Fruit fly (Drosophila melanogaster) whole organism, embryonic: ENCODE results near the gene CG18508.

Experiments used
- Bdp1 ChIP-seq: fragments of 200-800 bp; sonication (Bioruptor generic); optimal IDR thresholded peaks from 3 replicates; lab custom pipeline; 2016; ENCODE audit warnings: missing biosample characterization, missing genetic modification characterization
- Blimp-1 ChIP-seq: fragments of 200-800 bp; sonication (Bioruptor generic); optimal IDR thresholded peaks from 3 replicates; lab custom pipeline; 2018; ENCODE audit warnings: missing biosample characterization, missing genetic modification characterization, mild to moderate bottlenecking, moderate library complexity, missing genetic modification reagents
- CG10654 ChIP-seq: fragments of 200-800 bp; sonication (Bioruptor generic); optimal IDR thresholded peaks from 2 replicates; lab custom pipeline; 2016; ENCODE audit warnings: missing biosample characterization, missing genetic modification characterization
- CG12071 ChIP-seq: fragments of 200-800 bp; sonication (Bioruptor generic); optimal IDR thresholded peaks from 3 replicates; lab custom pipeline; 2018; ENCODE audit warnings: missing biosample characterization, mild to moderate bottlenecking, missing genetic modification characterization
- CG16863 ChIP-seq: fragments of 200-800 bp; sonication (Bioruptor generic); optimal IDR thresholded peaks from 3 replicates; lab custom pipeline; 2016; ENCODE audit warnings: missing biosample characterization, missing genetic modification characterization
- CG17385 ChIP-seq: fragments of 200-800 bp; sonication (Bioruptor generic); optimal IDR thresholded peaks from 3 replicates; lab custom pipeline; 2018; ENCODE audit warnings: missing biosample characterization, mild to moderate bottlenecking, missing genetic modification characterization
- CG17912 ChIP-seq: fragments of 200-800 bp; sonication (Bioruptor generic); optimal IDR thresholded peaks from 2 replicates; lab custom pipeline; 2018; ENCODE audit warnings: missing biosample characterization, mild to moderate bottlenecking, missing genetic modification characterization
- CG2678 ChIP-seq: fragments of 200-800 bp; sonication (Bioruptor generic); optimal IDR thresholded peaks from 3 replicates; lab custom pipeline; 2019; ENCODE audit warnings: missing biosample characterization, mild to moderate bottlenecking, missing genetic modification characterization, moderate library complexity
- CG6765 ChIP-seq: fragments of 200-800 bp; sonication (Bioruptor generic); optimal IDR thresholded peaks from 3 replicates; lab custom pipeline; 2017; ENCODE audit warnings: missing biosample characterization, mild to moderate bottlenecking, missing genetic modification characterization
- CG8924 ChIP-seq: fragments of 200-800 bp; optimal IDR thresholded peaks from 3 replicates; lab custom pipeline; 2019; ENCODE audit warnings: missing biosample characterization, mild to moderate bottlenecking, missing genetic modification characterization, moderate library complexity
- CG8944 ChIP-seq: fragments of 200-800 bp; sonication (Bioruptor generic); optimal IDR thresholded peaks from 3 replicates; lab custom pipeline; 2016; ENCODE audit warnings: missing biosample characterization, missing genetic modification characterization
- CG9609 ChIP-seq: fragments of 200-800 bp; sonication (Bioruptor generic); optimal IDR thresholded peaks from 3 replicates; lab custom pipeline; 2016; ENCODE audit warnings: missing biosample characterization, missing genetic modification characterization
- CG9797 ChIP-seq: fragments of 200-800 bp; sonication (Bioruptor generic); optimal IDR thresholded peaks from 3 replicates; lab custom pipeline; 2018; ENCODE audit warnings: missing biosample characterization, mild to moderate bottlenecking, missing genetic modification characterization
- Camta ChIP-seq: fragments of 200-800 bp; sonication (Bioruptor generic); optimal IDR thresholded peaks from 2 replicates; lab custom pipeline; 2016; ENCODE audit warnings: missing biosample characterization, missing genetic modification characterization
- D19B ChIP-seq: fragments of 200-800 bp; sonication (Bioruptor generic); optimal IDR thresholded peaks from 2 replicates; lab custom pipeline; 2017; ENCODE audit warnings: missing biosample characterization, mild to moderate bottlenecking, missing genetic modification characterization
- Deaf1 ChIP-seq: fragments of 200-800 bp; optimal IDR thresholded peaks from 3 replicates; lab custom pipeline; 2019; ENCODE audit warnings: missing biosample characterization, mild to moderate bottlenecking, missing genetic modification characterization, moderate library complexity
- Dek ChIP-seq: fragments of 200-800 bp; sonication (Bioruptor generic); optimal IDR thresholded peaks from 3 replicates; lab custom pipeline; 2019; ENCODE audit warnings: missing biosample characterization, mild to moderate bottlenecking, missing genetic modification characterization, moderate library complexity
- Dip2 ChIP-seq: fragments of 200-800 bp; sonication (Bioruptor generic); IDR thresholded peaks from 2 replicates; pipeline ENCODE4 v1.3.6; 2022; ENCODE audit warnings: missing biosample characterization, missing genetic modification characterization
- Gug ChIP-seq: fragments of 200-800 bp; sonication (Bioruptor generic); IDR thresholded peaks from 4 replicates; pipeline ENCODE4 v1.3.6; 2022; ENCODE audit warnings: missing biosample characterization, missing genetic modification characterization
- H2.0 ChIP-seq: fragments of 200-800 bp; sonication (Bioruptor generic); IDR thresholded peaks from 2 replicates; pipeline ENCODE4 v1.3.6; 2022; ENCODE audit warnings: missing biosample characterization, missing genetic modification characterization
- HLH54F ChIP-seq: fragments of 200-800 bp; sonication (Bioruptor generic); optimal IDR thresholded peaks from 3 replicates; lab custom pipeline; 2016; ENCODE audit warnings: missing biosample characterization, missing genetic modification characterization
- Hr39 ChIP-seq: fragments of >200 bp; optimal IDR thresholded peaks from 2 replicates; lab custom pipeline; 2017
- Lim3 ChIP-seq: fragments of 200-800 bp; sonication (Bioruptor generic); IDR thresholded peaks from 2 replicates; pipeline ENCODE4 v1.3.6; 2022; ENCODE audit warnings: missing biosample characterization, missing genetic modification characterization
- Mad ChIP-seq: fragments of 200-800 bp; sonication (Bioruptor generic); optimal IDR thresholded peaks from 2 replicates; lab custom pipeline; 2016; ENCODE audit warnings: missing biosample characterization, missing genetic modification characterization
- Oaz ChIP-seq: fragments of 200-800 bp; sonication (Bioruptor generic); IDR thresholded peaks from 2 replicates; pipeline ENCODE4 v1.3.6; 2022; ENCODE audit warnings: missing biosample characterization, missing genetic modification characterization
- PHDP ChIP-seq: fragments of 200-800 bp; sonication (Bioruptor generic); optimal IDR thresholded peaks from 3 replicates; lab custom pipeline; 2018; ENCODE audit warnings: missing biosample characterization, mild to moderate bottlenecking, missing genetic modification characterization, moderate library complexity
- Pdp1 ChIP-seq, 2 experiments: fragments of 200-800 bp; sonication (Bioruptor generic); optimal IDR thresholded peaks; 3 replicates each; lab custom pipeline; 2016; ENCODE audit warnings: missing biosample characterization in 2 of 2, missing genetic modification characterization in 2 of 2, mild to moderate bottlenecking in 1 of 2, moderate library complexity in 1 of 2
- TFAM ChIP-seq: fragments of 200-800 bp; sonication (Bioruptor generic); optimal IDR thresholded peaks from 2 replicates; lab custom pipeline; 2017; ENCODE audit warnings: missing biosample characterization, missing genetic modification characterization, inconsistent platforms
- Vsx1 ChIP-seq: fragments of 200-800 bp; sonication (Bioruptor generic); optimal IDR thresholded peaks from 2 replicates; lab custom pipeline; 2017; ENCODE audit warnings: missing biosample characterization, mild to moderate bottlenecking, missing genetic modification characterization, missing genetic modification reagents
- Xbp1 ChIP-seq: fragments of 200-800 bp; sonication (Bioruptor generic); optimal IDR thresholded peaks from 3 replicates; lab custom pipeline; 2016; ENCODE audit warnings: missing biosample characterization, mild to moderate bottlenecking, missing genetic modification characterization
- Xrp1 ChIP-seq: fragments of 200-800 bp; sonication (Bioruptor generic); IDR thresholded peaks from 2 replicates; pipeline ENCODE4 v1.3.6; 2022; ENCODE audit warnings: missing biosample characterization, missing genetic modification characterization
- ab ChIP-seq: fragments of 200-800 bp; sonication (Bioruptor generic); optimal IDR thresholded peaks from 2 replicates; lab custom pipeline; 2016; ENCODE audit warnings: missing biosample characterization, missing genetic modification characterization
- bigmax ChIP-seq: fragments of 200-800 bp; sonication (Bioruptor generic); optimal IDR thresholded peaks from 2 replicates; lab custom pipeline; 2018; ENCODE audit warnings: missing biosample characterization, mild to moderate bottlenecking, missing genetic modification characterization
- chm ChIP-seq: fragments of 200-800 bp; sonication (Bioruptor generic); IDR thresholded peaks from 2 replicates; pipeline ENCODE4 v1.3.6; 2022; ENCODE audit warnings: missing biosample characterization, missing genetic modification characterization
- fru ChIP-seq: fragments of >200 bp; optimal IDR thresholded peaks from 2 replicates; lab custom pipeline; 2017
- gcm2 ChIP-seq: fragments of 200-800 bp; sonication (Bioruptor generic); optimal IDR thresholded peaks from 2 replicates; lab custom pipeline; 2016; ENCODE audit warnings: missing biosample characterization, missing genetic modification characterization
- gsb-n ChIP-seq: fragments of 200-800 bp; sonication (Bioruptor generic); optimal IDR thresholded peaks from 3 replicates; lab custom pipeline; 2018; ENCODE audit warnings: missing biosample characterization, mild to moderate bottlenecking, missing genetic modification characterization
- hbn ChIP-seq: fragments of 200-800 bp; sonication (Bioruptor generic); IDR thresholded peaks from 2 replicates; pipeline ENCODE4 v1.3.6; 2022; ENCODE audit warnings: missing biosample characterization, missing genetic modification characterization; ENCODE audit not compliant: partially characterized antibody
- mld ChIP-seq: fragments of 200-800 bp; sonication (Bioruptor generic); IDR thresholded peaks from 3 replicates; pipeline ENCODE4 v1.3.6; 2022; ENCODE audit warnings: missing biosample characterization, missing genetic modification characterization; ENCODE audit not compliant: partially characterized antibody
- p53 ChIP-seq: fragments of 200-800 bp; sonication (Bioruptor generic); optimal IDR thresholded peaks from 2 replicates; lab custom pipeline; 2016; ENCODE audit warnings: missing biosample characterization, missing genetic modification characterization
- pb ChIP-seq: fragments of 200-800 bp; sonication (Bioruptor generic); optimal IDR thresholded peaks from 3 replicates; lab custom pipeline; 2016; ENCODE audit warnings: missing biosample characterization, missing genetic modification characterization
- pho ChIP-seq: fragments of 200-800 bp; sonication (Bioruptor generic); optimal IDR thresholded peaks from 2 replicates; lab custom pipeline; 2016; ENCODE audit warnings: missing biosample characterization, missing genetic modification characterization
- phol ChIP-seq: fragments of 200-800 bp; sonication (Bioruptor generic); optimal IDR thresholded peaks from 3 replicates; lab custom pipeline; 2018; ENCODE audit warnings: missing biosample characterization, mild to moderate bottlenecking, missing genetic modification characterization, moderate library complexity
- pum ChIP-seq: fragments of 200-800 bp; sonication (Bioruptor generic); optimal IDR thresholded peaks from 2 replicates; lab custom pipeline; 2016; ENCODE audit warnings: missing biosample characterization, missing genetic modification characterization
- run ChIP-seq: fragments of 200-800 bp; sonication (Bioruptor generic); optimal IDR thresholded peaks from 3 replicates; lab custom pipeline; 2018; ENCODE audit warnings: missing biosample characterization, mild to moderate bottlenecking, missing genetic modification characterization
- salm ChIP-seq: fragments of 200-800 bp; sonication (Bioruptor generic); optimal IDR thresholded peaks from 2 replicates; lab custom pipeline; 2018; ENCODE audit warnings: missing biosample characterization, mild to moderate bottlenecking, missing genetic modification characterization
- sens ChIP-seq: fragments of 200-800 bp; sonication (Bioruptor generic); peaks from one replicate; lab custom pipeline; 2016; ENCODE audit warnings: missing biosample characterization, missing genetic modification characterization
- trem ChIP-seq: fragments of 200-800 bp; optimal IDR thresholded peaks from 3 replicates; lab custom pipeline; 2019; ENCODE audit warnings: missing biosample characterization, mild to moderate bottlenecking, missing genetic modification characterization, moderate library complexity
- wor ChIP-seq: fragments of 200-800 bp; sonication (Bioruptor generic); IDR thresholded peaks from 2 replicates; pipeline ENCODE4 v1.3.6; 2022; ENCODE audit warnings: missing biosample characterization, missing genetic modification characterization
- zf30C ChIP-seq: fragments of 200-800 bp; sonication (Bioruptor generic); optimal IDR thresholded peaks from 3 replicates; lab custom pipeline; 2018; ENCODE audit warnings: missing biosample characterization, mild to moderate bottlenecking, missing genetic modification characterization
- zfh2 ChIP-seq: fragments of 200-800 bp; sonication (Bioruptor generic); optimal IDR thresholded peaks from 2 replicates; lab custom pipeline; 2016; ENCODE audit warnings: missing biosample characterization, missing genetic modification characterization

Gene CG18508

dm6 chrX:3134383-3135101 is 38.4 kb downstream of the CG18508 start, which contains the start of gene N:
Gene N, plus strand, starts transcription at chrX:3134870.
- TF ChIP-seq Oaz (no peak), Bdp1 (GFP tag; lab: Kevin White, UChicago) (no peak), phol (peak; percentile 97), Blimp-1 (GFP tag; lab: Kevin White, UChicago) (peak; percentile 37), CG10654 (GFP tag; lab: Kevin White, UChicago) (peak; percentile 16), Dip2 (GFP tag; lab: Robert Waterston, UW) (peak; percentile 34; the same call in 1 of the 2 replicates), pho (GFP tag; lab: Kevin White, UChicago) (peak; percentile 49), sens (GFP tag; lab: Kevin White, UChicago) (peak; percentile 88), ab (GFP tag; lab: Kevin White, UChicago) (peak; percentile 9), wor (GFP tag; lab: Robert Waterston, UW) (no peak), CG8944 (peak; percentile 32), mld (GFP tag; lab: Robert Waterston, UW) (no peak), Mad (peak; percentile 34), CG12071 (no peak), gcm2 (GFP tag; lab: Kevin White, UChicago) (no peak), zfh2 (GFP tag; lab: Kevin White, UChicago) (peak; percentile 29), CG6765 (GFP tag; lab: Kevin White, UChicago) (no peak), TFAM (GFP tag; lab: Kevin White, UChicago) (no peak), CG17912 (GFP tag; lab: Kevin White, UChicago) (no peak), H2.0 (peak; percentile 27; the same call in 1 of the 2 replicates), Camta (peak; percentile 4), CG16863 (GFP tag; lab: Kevin White, UChicago) (peak; percentile 36), p53 (GFP tag; lab: Kevin White, UChicago) (peak; percentile 70), pum (GFP tag; lab: Kevin White, UChicago) (peak; percentile 16), Xbp1 (GFP tag; lab: Kevin White, UChicago) (peak; percentile 49), pb (GFP tag; lab: Kevin White, UChicago) (no peak), PHDP (tag; lab: Kevin White, UChicago) (peak; percentile 69), chm (peak; percentile 47), Vsx1 (GFP tag; lab: Kevin White, UChicago) (no peak), CG2678 (tag; lab: Kevin White, UChicago) (peak; percentile 41), fru (no peak), Hr39 (lab: Kevin White, UChicago) (no peak), gsb-n (tag; lab: Kevin White, UChicago) (peak; percentile 15), salm (tag; lab: Kevin White, UChicago) (peak; percentile 8), CG17385 (GFP tag; lab: Kevin White, UChicago) (peak; percentile 15), bigmax (GFP tag; lab: Kevin White, UChicago) (no peak), Lim3 (no peak), hbn (GFP tag; lab: Robert Waterston, UW) (peak; percentile 37; the same call in 1 of the 2 replicates), Deaf1 (tag; lab: Kevin White, UChicago) (no peak), Pdp1 (GFP tag; optimal IDR thresholded peaks at IDR 0.05; lab: Kevin White, UChicago) (peak in 1 of 2 experiments; percentile 77), HLH54F (peak; percentile 6), zf30C (GFP tag; lab: Kevin White, UChicago) (peak; percentile 93), trem (tag; lab: Kevin White, UChicago) (peak; percentile 62), Xrp1 (GFP tag; lab: Robert Waterston, UW) (peak; percentile 73), CG8924 (tag; lab: Kevin White, UChicago) (no peak), Dek (tag; lab: Kevin White, UChicago) (peak; percentile 57), Gug (no peak), CG9797 (GFP tag; lab: Kevin White, UChicago) (peak; percentile 98), CG9609 (GFP tag; lab: Kevin White, UChicago) (peak; percentile 10), D19B (GFP tag; lab: Kevin White, UChicago) (no peak), run (tag; lab: Kevin White, UChicago) (no peak)
